Fruit fly (Drosophila melanogaster) ovary, adult (tissue): ENCODE data around the gene nesd.

Experiments
- CG17801 ChIP-seq: fragments of 200-800 bp; optimal IDR thresholded peaks from 2 replicates; lab custom pipeline; 2019; ENCODE audit warnings: missing biosample characterization, mild to moderate bottlenecking, missing genetic modification characterization, moderate library complexity; ENCODE audit not compliant: partially characterized antibody

The nesd gene

DNA sequence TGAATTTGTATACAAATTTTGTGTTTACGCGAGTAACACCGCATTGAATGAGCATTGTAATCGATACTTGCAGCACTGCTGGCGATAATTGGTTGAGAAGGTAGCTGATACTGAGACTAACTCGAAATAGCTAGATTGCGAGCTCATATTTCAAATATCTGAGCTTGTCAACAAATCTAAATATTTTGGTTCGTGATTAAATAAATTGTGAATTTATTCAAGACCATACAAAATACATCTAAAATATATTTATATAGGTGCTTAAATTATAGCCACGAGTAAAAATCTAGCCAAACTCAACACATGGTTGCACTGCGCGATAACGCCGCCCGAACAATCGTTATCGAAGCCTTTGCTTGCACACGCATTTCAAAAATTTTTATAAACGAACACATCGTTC, at the start of gene nesd, which contains the start of gene Taf13:
TSS of gene nesd (plus strand) at position 179 of the 400 bp plus-strand sequence.
TSS of gene Taf13 (minus strand) at position 56 of the 400 bp plus-strand sequence.
- peak; percentile 60 for TF ChIP-seq CG17801 (GFP tag; lab: Kevin White, UChicago)

DNA sequence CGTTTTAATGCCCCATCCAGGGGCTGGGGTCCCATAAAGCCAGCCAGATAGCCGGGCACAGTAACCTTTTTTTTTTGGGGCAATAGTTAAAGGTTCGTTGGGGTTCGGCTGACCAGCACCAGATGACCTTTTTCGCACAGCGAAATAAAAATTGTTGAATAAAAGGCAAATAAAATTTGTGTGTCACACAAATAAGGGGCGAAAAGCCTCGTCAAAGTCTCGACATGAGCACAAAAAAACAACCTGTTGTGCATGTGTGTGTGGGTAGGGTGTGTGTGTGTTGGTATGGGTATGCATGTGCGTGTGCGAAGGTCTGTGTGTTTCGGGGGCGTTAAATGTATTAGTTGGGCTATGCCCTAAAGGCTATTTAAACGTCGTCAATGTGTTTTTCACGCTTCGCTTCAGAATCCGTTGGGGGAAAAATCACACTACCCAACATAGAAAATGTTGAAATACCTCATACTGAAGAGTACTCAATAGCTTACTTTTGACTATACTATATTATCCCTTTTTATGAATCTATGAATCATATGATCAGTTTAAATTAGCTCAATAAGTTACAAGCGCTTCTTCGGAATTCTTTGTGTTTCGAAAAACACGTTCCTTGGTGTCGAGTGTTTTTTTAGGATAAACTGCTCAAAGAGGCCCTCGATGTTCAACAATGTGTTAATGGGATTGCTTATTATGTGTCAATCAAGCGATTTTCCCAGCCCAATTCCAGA, 42.4 kb upstream of the nesd start:
- no peak for TF ChIP-seq CG17801 (GFP tag; lab: Kevin White, UChicago)

DNA sequence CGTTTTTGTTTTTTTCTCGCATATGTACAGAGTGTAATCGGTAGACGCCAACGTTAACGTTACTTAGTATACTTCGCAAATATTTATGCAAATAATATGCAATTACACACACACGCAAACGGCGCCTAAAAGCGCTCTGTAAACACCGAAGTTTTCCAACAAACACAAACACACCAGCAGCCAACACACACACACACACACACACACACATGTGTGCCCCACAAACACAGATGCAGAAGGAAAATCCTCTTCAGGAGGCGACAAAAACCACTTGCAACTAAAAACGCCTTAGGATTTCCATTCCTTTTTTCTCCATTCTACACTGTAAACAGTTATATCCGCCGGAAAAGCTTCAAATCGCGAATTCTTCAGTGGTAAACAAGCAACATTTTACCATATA, 36.4 kb upstream of the nesd start:
- no peak for TF ChIP-seq CG17801 (GFP tag; lab: Kevin White, UChicago)

DNA sequence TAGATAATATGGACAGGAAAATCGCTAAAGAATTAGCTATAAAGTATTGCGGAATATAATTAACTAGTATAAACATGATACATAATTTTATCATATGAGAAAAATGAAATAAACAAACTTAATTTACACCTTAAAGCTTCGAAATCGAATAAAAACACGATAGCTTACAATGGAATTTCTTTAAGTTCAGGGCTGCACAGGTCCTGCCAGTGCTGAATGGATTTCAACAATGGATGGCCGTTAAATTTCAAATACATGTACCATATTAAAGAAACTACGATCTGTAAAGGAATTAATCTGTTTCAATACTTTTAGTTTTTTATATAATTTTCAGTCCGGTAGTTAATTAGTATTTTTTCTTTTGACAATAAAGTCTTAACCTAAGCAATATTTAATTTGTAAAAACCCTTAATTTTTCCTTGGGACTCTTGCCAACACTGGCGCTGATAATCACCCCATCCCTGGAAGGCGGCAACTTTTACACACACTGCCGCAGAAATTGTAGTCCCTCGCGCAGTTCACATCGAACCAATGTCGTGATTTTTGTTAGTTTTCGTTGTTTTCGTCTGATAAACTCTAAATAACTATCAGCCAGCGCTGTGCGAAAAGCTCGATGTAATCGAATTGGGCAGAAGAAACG, 32.6 kb upstream of the nesd start, which contains the start of the genes barr and lok:
TSS of gene barr (minus strand) at position 353 of the 640 bp plus-strand sequence.
TSS of gene lok (plus strand) at position 405 of the 640 bp plus-strand sequence.
- TF ChIP-seq CG17801 (GFP tag; lab: Kevin White, UChicago): peak; percentile 7

DNA sequence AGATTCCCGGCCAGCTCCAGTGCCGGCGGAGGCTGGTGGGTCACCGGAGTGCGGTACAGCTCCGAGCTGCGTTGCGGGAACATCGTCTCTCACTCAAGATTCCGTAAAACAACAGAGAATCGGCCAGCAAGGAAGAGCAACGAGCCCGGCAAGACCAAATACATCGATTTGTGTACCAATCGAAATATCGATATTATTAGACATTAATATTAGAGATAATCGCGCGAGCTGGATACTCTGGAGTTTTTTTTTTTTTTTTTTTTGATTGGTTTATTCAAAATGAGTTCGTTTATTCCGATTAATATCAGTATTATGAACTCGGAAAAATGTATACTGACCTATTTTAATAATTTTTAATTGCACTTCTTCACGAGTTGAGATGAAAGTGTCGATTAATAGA, 28.3 kb upstream of the nesd start, which contains the start of gene vls:
TSS of gene vls (minus strand) at position 164 of the 400 bp plus-strand sequence.
- TF ChIP-seq CG17801 (GFP tag; lab: Kevin White, UChicago): peak; percentile 32

DNA sequence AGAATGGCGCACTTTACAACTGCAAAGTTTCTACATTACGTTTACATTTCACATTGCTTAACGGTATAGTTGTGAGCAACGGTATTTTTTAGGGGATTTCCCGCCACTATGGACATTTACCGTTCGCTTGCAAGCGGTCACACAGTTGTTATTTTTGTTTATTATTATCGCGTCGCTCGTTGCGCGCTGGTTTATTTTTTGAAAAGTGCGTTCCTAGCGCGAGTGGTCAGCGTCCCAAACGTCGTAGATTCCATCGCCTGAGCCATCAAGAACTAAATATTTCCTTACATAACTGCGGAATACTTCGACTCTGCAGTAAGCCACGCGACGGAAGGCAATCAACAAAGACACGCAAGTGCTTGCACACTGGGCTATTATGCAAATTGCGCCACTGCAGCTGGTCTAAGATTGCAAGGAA, 27.5 kb upstream of the nesd start, which contains the start of gene bwa:
TSS of gene bwa (plus strand) at position 159 of the 418 bp plus-strand sequence.
- no peak for TF ChIP-seq CG17801 (GFP tag; lab: Kevin White, UChicago)

DNA sequence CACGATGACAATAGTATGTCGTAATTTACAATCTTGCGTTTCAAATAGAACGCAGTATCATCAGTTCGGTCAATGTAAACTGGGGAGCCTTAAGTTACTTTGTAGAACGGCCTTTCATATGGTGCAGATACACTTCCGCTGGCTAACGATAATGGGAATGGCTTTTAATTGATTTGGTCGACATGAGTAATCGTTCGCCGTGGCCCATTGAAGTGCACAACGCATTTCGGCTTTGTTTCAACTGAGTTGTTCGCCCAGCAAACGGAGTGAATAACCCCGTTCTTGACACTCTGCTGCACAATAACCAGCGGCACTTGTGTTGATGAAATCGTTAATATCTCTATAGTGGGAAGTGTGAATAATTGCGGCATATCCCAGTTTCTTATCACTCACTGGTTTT, 25.8 kb upstream of the nesd start:
- no peak for TF ChIP-seq CG17801 (GFP tag; lab: Kevin White, UChicago)

DNA sequence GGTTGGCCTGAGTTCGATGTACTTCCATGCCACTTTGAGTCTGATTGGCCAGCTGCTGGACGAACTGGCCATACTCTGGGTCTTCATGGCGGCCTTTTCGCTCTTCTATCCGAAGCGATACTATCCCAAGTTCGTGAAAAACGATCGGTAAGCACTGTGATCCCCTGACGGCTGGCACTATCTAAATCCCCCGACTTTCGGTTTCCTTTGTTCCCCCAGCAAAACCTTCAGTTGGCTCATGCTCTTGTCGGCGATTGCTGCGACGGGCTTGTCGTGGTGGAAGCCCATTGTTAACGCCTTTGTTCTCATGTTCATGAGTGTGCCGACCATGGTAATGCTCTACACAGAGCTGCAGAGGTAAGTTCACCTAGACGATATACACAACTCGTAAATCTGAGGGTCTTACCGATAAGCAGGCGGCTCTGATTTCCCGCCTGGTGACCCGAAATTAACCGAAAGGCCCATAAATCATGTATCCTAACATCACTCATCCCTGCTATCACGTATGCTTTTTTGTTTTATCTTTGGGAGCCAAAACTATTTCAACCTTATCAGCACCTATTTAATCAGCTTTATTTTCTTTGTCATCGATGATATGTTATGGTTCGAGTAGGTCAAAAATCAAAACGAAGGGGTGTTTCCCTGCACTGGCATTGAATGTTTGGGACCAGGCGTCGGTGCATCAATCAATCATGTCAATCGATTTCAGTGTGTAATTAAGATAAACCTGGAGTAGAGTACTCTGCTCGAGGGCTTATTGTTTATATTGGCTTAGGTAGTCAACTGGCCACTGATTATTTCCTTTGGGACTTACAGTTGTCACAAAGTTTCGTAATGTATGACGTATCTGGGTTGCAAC, 24.4 kb upstream of the nesd start:
- no peak for TF ChIP-seq CG17801 (GFP tag; lab: Kevin White, UChicago)

DNA sequence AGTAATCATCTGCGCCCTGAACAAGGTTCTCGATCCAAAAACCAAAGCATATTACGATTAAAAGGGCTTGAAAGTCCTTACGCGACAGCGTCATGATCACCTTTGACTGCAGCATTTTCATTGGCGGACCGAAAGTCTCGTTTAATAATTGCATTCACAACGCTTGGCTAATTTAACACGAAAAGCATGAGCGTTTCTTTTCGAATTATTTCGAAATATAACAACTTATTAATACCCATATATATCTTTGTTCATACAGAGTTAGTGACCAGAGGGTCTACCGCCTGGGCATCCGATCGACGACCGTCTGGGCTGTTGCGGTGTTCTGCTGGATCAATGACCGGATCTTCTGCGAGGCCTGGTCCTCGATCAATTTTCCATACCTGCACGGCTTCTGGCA, 21.7 kb upstream of the nesd start, which contains the start of gene CG10730:
TSS of gene CG10730 (minus strand) at position 101 of the 400 bp plus-strand sequence.
- TF ChIP-seq CG17801 (GFP tag; lab: Kevin White, UChicago): no peak

DNA sequence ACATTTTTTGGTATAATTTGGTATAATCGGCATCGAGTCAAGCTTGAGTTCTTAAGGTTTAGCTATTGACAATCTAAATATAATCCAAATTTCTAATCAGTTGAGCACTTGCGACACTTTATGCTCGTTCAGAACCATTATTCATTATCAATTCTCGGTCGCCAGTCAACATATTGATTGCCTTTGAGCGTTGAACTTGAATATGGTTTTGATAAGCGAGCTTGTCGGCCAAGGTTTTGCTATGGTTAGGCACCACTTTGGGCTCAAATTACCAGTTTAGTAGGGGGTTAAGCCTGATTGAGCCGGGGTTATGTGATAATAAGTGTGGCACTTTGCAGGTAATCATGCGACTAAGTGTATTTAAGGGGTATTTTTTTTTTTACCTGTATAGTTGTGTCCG, 19.4 kb upstream of the nesd start:
- no peak for TF ChIP-seq CG17801 (GFP tag; lab: Kevin White, UChicago)

DNA sequence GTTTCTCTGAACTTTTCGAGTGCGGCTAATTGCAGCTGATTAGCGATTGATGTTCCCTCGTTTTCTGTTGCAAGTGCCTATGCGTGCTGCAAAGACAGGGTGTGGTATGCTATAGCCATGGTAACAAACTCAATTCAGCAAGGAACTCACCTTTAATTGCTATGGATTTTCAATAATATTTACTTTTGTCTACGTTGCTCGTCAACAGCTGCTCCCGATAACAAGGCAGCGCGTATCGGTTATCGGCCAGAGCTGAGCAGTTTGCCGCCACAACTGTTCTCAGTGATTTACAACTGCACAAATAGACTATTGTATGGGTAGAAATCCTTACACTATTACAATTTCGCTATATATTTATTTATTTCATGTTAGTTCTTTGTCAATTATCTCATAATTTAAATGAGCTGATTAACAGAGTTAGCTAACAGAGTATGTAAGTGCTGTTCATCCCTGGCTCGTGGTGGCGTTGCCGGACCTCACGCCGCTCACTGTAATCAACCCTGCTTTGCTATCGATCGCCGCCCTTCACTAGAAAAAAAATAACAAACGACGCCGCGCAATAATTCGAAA, 18.5 kb upstream of the nesd start, which contains the start of the genes pr and neb:
TSS of gene pr (minus strand) at position 225 of the 570 bp plus-strand sequence.
TSS of gene neb (plus strand) at position 524 of the 570 bp plus-strand sequence.
- peak; percentile 62 for TF ChIP-seq CG17801 (GFP tag; lab: Kevin White, UChicago)

DNA sequence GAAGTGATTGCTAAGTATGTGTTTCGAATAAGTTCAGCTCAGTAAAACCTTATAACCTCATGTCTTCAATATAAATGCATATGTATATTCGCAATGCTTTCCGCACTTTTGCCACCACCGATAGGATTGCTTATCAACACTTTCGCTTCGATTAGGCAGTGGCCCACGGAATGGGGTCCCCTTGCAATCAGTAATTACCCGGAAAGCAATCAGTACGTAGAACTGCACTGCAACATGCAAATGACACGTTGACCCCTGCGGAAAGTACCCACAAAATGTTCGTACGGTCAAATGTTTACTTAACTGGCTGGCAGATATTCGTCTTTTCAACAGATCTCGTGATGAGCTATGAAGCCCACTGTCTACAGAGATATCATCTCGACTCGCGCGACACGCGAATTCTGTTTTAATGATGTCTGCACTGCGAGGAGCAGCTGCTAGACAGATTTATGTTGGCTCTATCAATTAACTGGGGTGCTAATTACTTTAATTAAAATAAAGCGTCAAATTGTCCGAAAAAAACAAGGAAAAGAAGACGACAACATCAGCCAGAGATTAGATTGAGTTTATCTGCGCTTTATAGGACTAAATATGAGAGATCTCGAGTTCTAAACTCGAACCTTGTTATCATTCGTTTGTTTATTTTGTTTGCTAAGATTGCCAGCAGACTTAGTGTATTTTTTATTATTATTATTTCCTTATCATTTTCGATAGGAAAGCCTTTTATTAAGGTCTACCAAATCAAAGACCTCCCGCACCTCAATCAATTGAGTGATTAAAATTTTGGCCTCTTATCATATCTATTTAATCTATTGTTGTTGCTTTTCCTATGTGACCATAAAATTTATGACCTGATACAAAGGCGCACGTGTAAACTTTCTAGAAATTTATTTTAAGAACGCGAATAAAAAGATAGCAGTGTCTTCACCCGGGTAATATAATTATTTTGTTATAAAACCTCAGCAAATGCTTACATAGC, 16.1 kb upstream of the nesd start:
- peak; percentile 11 for TF ChIP-seq CG17801 (GFP tag; lab: Kevin White, UChicago)

DNA sequence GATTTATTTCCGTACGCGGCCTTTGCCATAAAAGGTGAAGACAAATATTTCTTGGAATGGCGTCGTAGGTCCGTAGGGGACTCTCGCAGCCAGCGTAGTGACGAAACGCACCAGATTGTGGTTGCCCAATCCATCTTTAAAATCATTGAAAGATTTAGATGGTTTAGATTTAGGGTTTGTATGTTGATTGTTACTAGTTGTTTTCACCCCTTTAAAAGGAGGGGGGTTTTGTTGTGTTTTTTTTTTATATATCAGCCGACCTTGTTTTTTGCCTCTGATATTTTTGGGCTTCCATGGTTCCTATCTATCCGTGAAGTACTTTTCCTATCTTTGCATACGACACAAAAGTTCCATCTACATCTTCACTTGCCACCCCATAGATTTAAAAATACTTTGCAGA, 14.9 kb upstream of the nesd start:
- TF ChIP-seq CG17801 (GFP tag; lab: Kevin White, UChicago): no peak
